Worm (Caenorhabditis elegans) whole organism, L4 larva: ENCODE data around the gene cpl-1.

ENCODE experiments used
- D1046.2 ChIP-seq: fragments of 200-800 bp; sonication (Bioruptor generic); IDR thresholded peaks from 2 replicates; pipeline ENCODE4 v1.3.6; 2022; ENCODE audit warnings: missing genetic modification characterization, missing compliant biosample characterization
- F10B5.3 ChIP-seq: sonication (generic microtip); optimal IDR thresholded peaks from 2 replicates; lab custom pipeline; 2016; ENCODE audit warnings: mild to moderate bottlenecking, missing genetic modification characterization, missing compliant biosample characterization
- F26F4.8 ChIP-seq: fragments of 200-800 bp; sonication (Bioruptor generic); conservative IDR thresholded peaks from 2 replicates; pipeline ENCODE4 v1.3.6; 2022; ENCODE audit warnings: missing genetic modification characterization, missing compliant biosample characterization
- T26A8.4 ChIP-seq: fragments of 200-800 bp; sonication (Bioruptor generic); IDR thresholded peaks from 2 replicates; pipeline ENCODE4 v1.3.6; 2022; ENCODE audit warnings: missing genetic modification characterization, missing compliant biosample characterization
- Y105C5A.15 ChIP-seq: fragments of 200-800 bp; sonication (Bioruptor generic); IDR thresholded peaks from 2 replicates; pipeline ENCODE4 v1.3.6; 2022; ENCODE audit warnings: missing genetic modification characterization, missing compliant biosample characterization
- Y75B8A.6 ChIP-seq: fragments of 200-800 bp; sonication (Bioruptor generic); IDR thresholded peaks from 2 replicates; pipeline ENCODE4 v1.3.6; 2022; ENCODE audit warnings: missing genetic modification reagents, missing genetic modification characterization, missing compliant biosample characterization
- ZK337.2 ChIP-seq: fragments of 200-800 bp; sonication (Bioruptor generic); IDR thresholded peaks from 2 replicates; pipeline ENCODE4 v1.3.6; 2022; ENCODE audit warnings: missing genetic modification reagents, missing genetic modification characterization, missing compliant biosample characterization
- arid-1 ChIP-seq: fragments of 200-800 bp; sonication (Bioruptor generic); conservative IDR thresholded peaks from 2 replicates; pipeline ENCODE4 v1.3.6; 2022; ENCODE audit warnings: missing genetic modification reagents, missing genetic modification characterization, missing compliant biosample characterization
- ceh-20 ChIP-seq: fragments of 200-800 bp; sonication (Bioruptor generic); IDR thresholded peaks from 2 replicates; pipeline ENCODE4 v1.3.6; 2022; ENCODE audit warnings: missing genetic modification reagents, missing genetic modification characterization, missing compliant biosample characterization
- ceh-28 ChIP-seq: fragments of 150-350 bp; optimal IDR thresholded peaks from 2 replicates; lab custom pipeline; 2014; ENCODE audit warnings: missing biosample characterization, missing genetic modification reagents, missing genetic modification characterization
- ceh-32 ChIP-seq: sonication (generic microtip); optimal IDR thresholded peaks from 2 replicates; lab custom pipeline; 2016; ENCODE audit warnings: mild to moderate bottlenecking, missing genetic modification characterization, missing compliant biosample characterization; ENCODE audit not compliant: poor library complexity
- ceh-62 ChIP-seq: sonication (generic microtip); optimal IDR thresholded peaks from 2 replicates; lab custom pipeline; 2017; ENCODE audit warnings: missing biosample characterization, missing genetic modification characterization
- cey-2 ChIP-seq: sonication (generic microtip); optimal IDR thresholded peaks from 3 replicates; lab custom pipeline; 2017; ENCODE audit warnings: missing genetic modification characterization, mild to moderate bottlenecking, missing compliant biosample characterization, antibody characterized with exemption, borderline replicate concordance; ENCODE audit not compliant: insufficient read depth
- daf-12 ChIP-seq: fragments of 150-350 bp; optimal IDR thresholded peaks from 2 replicates; lab custom pipeline; 2014; ENCODE audit warnings: missing biosample characterization, missing genetic modification reagents, missing genetic modification characterization
- daf-16 ChIP-seq, 3 experiments: sonication (generic microtip); optimal IDR thresholded peaks; 2 replicates each; lab custom pipeline; 2016 to 2017; ENCODE audit warnings: missing genetic modification characterization in 3 of 3, missing genetic modification reagents in 3 of 3, mild to moderate bottlenecking in 2 of 3, missing compliant biosample characterization in 2 of 3, missing biosample characterization in 1 of 3, moderate library complexity in 1 of 3
- dmd-6 ChIP-seq: fragments of 200-800 bp; sonication (Bioruptor generic); IDR thresholded peaks from 2 replicates; pipeline ENCODE4 v1.3.6; 2022; ENCODE audit warnings: missing genetic modification reagents, missing genetic modification characterization, missing compliant biosample characterization
- dpl-1 ChIP-seq: fragments of 150-350 bp; optimal IDR thresholded peaks from 2 replicates; lab custom pipeline; 2014; ENCODE audit warnings: missing biosample characterization, missing genetic modification reagents, missing genetic modification characterization
- duxl-1 ChIP-seq: sonication (generic microtip); optimal IDR thresholded peaks from 2 replicates; lab custom pipeline; 2016; ENCODE audit warnings: mild to moderate bottlenecking, missing genetic modification characterization, moderate library complexity, missing compliant biosample characterization; ENCODE audit not compliant: poor library complexity
- egl-27 ChIP-seq: sonication (generic microtip); optimal IDR thresholded peaks from 3 replicates; lab custom pipeline; 2017; ENCODE audit warnings: missing biosample characterization, missing genetic modification reagents, missing genetic modification characterization
- fkh-10 ChIP-seq: fragments of 150-350 bp; optimal IDR thresholded peaks from 2 replicates; lab custom pipeline; 2014; ENCODE audit warnings: missing biosample characterization, missing genetic modification reagents, missing genetic modification characterization
- gei-8 ChIP-seq: fragments of 200-800 bp; sonication (Bioruptor generic); optimal IDR thresholded peaks from 2 replicates; lab custom pipeline; 2018; ENCODE audit warnings: mild to moderate bottlenecking, missing genetic modification characterization, missing compliant biosample characterization
- hlh-30 ChIP-seq: sonication (generic microtip); optimal IDR thresholded peaks from 2 replicates; lab custom pipeline; 2017; ENCODE audit warnings: antibody characterized with exemption, mild to moderate bottlenecking, missing genetic modification characterization, missing compliant biosample characterization; ENCODE audit not compliant: insufficient read depth
- hmg-1.1 ChIP-seq: fragments of 200-800 bp; sonication (Bioruptor generic); IDR thresholded peaks from 2 replicates; pipeline ENCODE4 v1.3.6; 2022; ENCODE audit warnings: missing genetic modification reagents, missing genetic modification characterization, missing compliant biosample characterization
- lim-7 ChIP-seq: fragments of 200-800 bp; sonication (Bioruptor generic); IDR thresholded peaks from 2 replicates; pipeline ENCODE4 v1.3.6; 2022; ENCODE audit warnings: missing genetic modification characterization, missing compliant biosample characterization
- lin-29 ChIP-seq: fragments of 200-800 bp; sonication (Bioruptor generic); IDR thresholded peaks from 2 replicates; pipeline ENCODE4 v1.3.6; 2022; ENCODE audit warnings: missing genetic modification reagents, missing genetic modification characterization, missing compliant biosample characterization
- lsy-2 ChIP-seq, 2 experiments: fragments of 150-350 bp in 1 of 2; sonication (generic microtip) in 1 of 2; optimal IDR thresholded peaks; 2 replicates each; lab custom pipeline; 2014 to 2017; ENCODE audit warnings: missing biosample characterization in 2 of 2, missing genetic modification characterization in 2 of 2
- madf-9 ChIP-seq: fragments of 200-800 bp; sonication (Bioruptor generic); conservative IDR thresholded peaks from 2 replicates; pipeline ENCODE4 v1.3.6; 2022; ENCODE audit warnings: missing genetic modification reagents, missing genetic modification characterization, missing compliant biosample characterization
- mep-1 ChIP-seq: fragments of 150-350 bp; sonication (generic microtip); optimal IDR thresholded peaks from 3 replicates; lab custom pipeline; 2014; ENCODE audit warnings: missing biosample characterization, missing genetic modification characterization
- mxl-2 ChIP-seq: fragments of 200-800 bp; sonication (Bioruptor generic); conservative IDR thresholded peaks from 2 replicates; pipeline ENCODE4 v1.3.6; 2022; ENCODE audit warnings: missing genetic modification reagents, missing genetic modification characterization, missing compliant biosample characterization
- mxl-3 ChIP-seq: fragments of 200-800 bp; sonication (Bioruptor generic); optimal IDR thresholded peaks from 2 replicates; lab custom pipeline; 2018; ENCODE audit warnings: mild to moderate bottlenecking, missing genetic modification characterization, missing compliant biosample characterization
- nhr-10 ChIP-seq: fragments of 150-350 bp; optimal IDR thresholded peaks from 2 replicates; lab custom pipeline; 2014; ENCODE audit warnings: missing biosample characterization, missing genetic modification characterization
- nhr-102 ChIP-seq: sonication (generic microtip); optimal IDR thresholded peaks from 2 replicates; lab custom pipeline; 2016; ENCODE audit warnings: mild to moderate bottlenecking, missing genetic modification characterization, moderate library complexity, missing compliant biosample characterization
- nhr-237 ChIP-seq: sonication (generic microtip); optimal IDR thresholded peaks from 2 replicates; lab custom pipeline; 2017; ENCODE audit warnings: missing biosample characterization, missing genetic modification characterization
- nhr-25 ChIP-seq: sonication (generic microtip); optimal IDR thresholded peaks from 2 replicates; lab custom pipeline; 2017; ENCODE audit warnings: missing genetic modification characterization, mild to moderate bottlenecking, missing compliant biosample characterization, antibody characterized with exemption, moderate library complexity, borderline replicate concordance; ENCODE audit not compliant: insufficient read depth
- nhr-28 ChIP-seq: fragments of 150-350 bp; optimal IDR thresholded peaks from 2 replicates; lab custom pipeline; 2014; ENCODE audit warnings: missing biosample characterization, missing genetic modification characterization
- nhr-6 ChIP-seq: fragments of 150-350 bp; optimal IDR thresholded peaks from 2 replicates; lab custom pipeline; 2014; ENCODE audit warnings: missing biosample characterization, missing genetic modification characterization
- nhr-76 ChIP-seq: fragments of 150-350 bp; optimal IDR thresholded peaks from 2 replicates; lab custom pipeline; 2014; ENCODE audit warnings: missing biosample characterization, missing genetic modification characterization
- nhr-77 ChIP-seq: fragments of 150-350 bp; optimal IDR thresholded peaks from 2 replicates; lab custom pipeline; 2014; ENCODE audit warnings: missing biosample characterization, missing genetic modification characterization
- php-3 ChIP-seq: fragments of 200-800 bp; sonication (Bioruptor generic); IDR thresholded peaks from 2 replicates; pipeline ENCODE4 v1.3.6; 2022; ENCODE audit warnings: missing genetic modification reagents, missing genetic modification characterization, missing compliant biosample characterization
- rbr-2 ChIP-seq: sonication (generic microtip); optimal IDR thresholded peaks from 2 replicates; lab custom pipeline; 2016; ENCODE audit warnings: missing genotype, missing genetic modification characterization, missing compliant biosample characterization
- sdz-12 ChIP-seq: fragments of 200-800 bp; sonication (Bioruptor generic); optimal IDR thresholded peaks from 2 replicates; lab custom pipeline; 2018; ENCODE audit warnings: mild to moderate bottlenecking, missing genetic modification characterization, missing compliant biosample characterization
- skn-1 ChIP-seq: fragments of 150-350 bp; optimal IDR thresholded peaks from 2 replicates; lab custom pipeline; 2014; ENCODE audit warnings: missing biosample characterization, missing genetic modification characterization
- snpc-1.2 ChIP-seq: fragments of 200-800 bp; sonication (Bioruptor generic); IDR thresholded peaks from 2 replicates; pipeline ENCODE4 v1.3.6; 2022; ENCODE audit warnings: missing genetic modification reagents, missing genetic modification characterization, missing compliant biosample characterization
- snpc-4 ChIP-seq: fragments of 150-350 bp; optimal IDR thresholded peaks from 2 replicates; lab custom pipeline; 2014; ENCODE audit warnings: missing biosample characterization, missing genetic modification characterization
- tag-97 ChIP-seq: fragments of 200-800 bp; sonication (Bioruptor generic); IDR thresholded peaks from 2 replicates; pipeline ENCODE4 v1.3.6; 2022; ENCODE audit warnings: missing genetic modification characterization, missing compliant biosample characterization
- unc-130 ChIP-seq: sonication (generic microtip); optimal IDR thresholded peaks from 2 replicates; lab custom pipeline; 2016; ENCODE audit warnings: missing genetic modification reagents, missing genetic modification characterization, missing compliant biosample characterization
- unc-62 ChIP-seq, 3 experiments: fragments of 150-350 bp in 1 of 3; sonication (generic microtip); optimal IDR thresholded peaks in 2 of 3; peaks in 1 of 3; 1 replicate in 1 of 3; 2 replicates in 2 of 3; lab custom pipeline; 2014 to 2017; ENCODE audit warnings: missing biosample characterization in 3 of 3, missing genetic modification characterization in 3 of 3, missing genetic modification reagents in 3 of 3, missing genotype in 1 of 3
- zfp-2 ChIP-seq: sonication (generic microtip); optimal IDR thresholded peaks from 2 replicates; lab custom pipeline; 2016; ENCODE audit warnings: mild to moderate bottlenecking, missing genetic modification characterization, missing compliant biosample characterization
- zip-11 ChIP-seq: fragments of 200-800 bp; sonication (Bioruptor generic); IDR thresholded peaks from 2 replicates; pipeline ENCODE4 v1.3.6; 2022; ENCODE audit warnings: missing genetic modification characterization, missing compliant biosample characterization

The cpl-1 gene

ce11 chrV:16595140-16595791, at the start of gene cpl-1 (continued):
- no peak for TF ChIP-seq F10B5.3 (tag; lab: Kevin White, UChicago)
- no peak; the same call in none of the 2 replicates for TF ChIP-seq T26A8.4 (GFP tag; lab: Robert Waterston, UW)
- TF ChIP-seq madf-9: no peak
- no peak for TF ChIP-seq cey-2
- no peak for TF ChIP-seq mep-1 (tag; lab: Kevin White, UChicago)
- TF ChIP-seq zip-11 (GFP tag; lab: Robert Waterston, UW): no peak
- TF ChIP-seq arid-1 (GFP tag; lab: Robert Waterston, UW): no peak
- no peak for TF ChIP-seq snpc-4 (tag; lab: Kevin White, UChicago)
- no peak for TF ChIP-seq ceh-28
- peak; percentile 73 for TF ChIP-seq dmd-6 (GFP tag; lab: Robert Waterston, UW)
- no peak for TF ChIP-seq zfp-2 (tag; lab: Kevin White, UChicago)
- TF ChIP-seq duxl-1 (tag; lab: Kevin White, UChicago): no peak
- TF ChIP-seq snpc-1.2: no peak
- TF ChIP-seq ceh-32 (tag; lab: Kevin White, UChicago): no peak
- TF ChIP-seq dpl-1 (GFP tag; lab: Kevin White, UChicago): no peak
- no peak for TF ChIP-seq gei-8 (GFP tag; lab: Kevin White, UChicago)
- TF ChIP-seq lim-7 (GFP tag; lab: Robert Waterston, UW): no peak
- no peak for TF ChIP-seq F26F4.8 (GFP tag; lab: Robert Waterston, UW)
- TF ChIP-seq D1046.2: no peak
- no peak for TF ChIP-seq ceh-62 (tag; lab: Kevin White, UChicago)
- peak; percentile 63 for TF ChIP-seq nhr-28 (tag; lab: Kevin White, UChicago)
- TF ChIP-seq mxl-2 (GFP tag; lab: Robert Waterston, UW): no peak
- TF ChIP-seq ceh-20: no peak; the same call in 1 of the 2 replicates
- no peak for TF ChIP-seq sdz-12 (GFP tag; lab: Kevin White, UChicago)
- TF ChIP-seq nhr-10 (tag; lab: Kevin White, UChicago): no peak
- TF ChIP-seq php-3 (GFP tag; lab: Robert Waterston, UW): peak; percentile 58; the same call in 1 of the 2 replicates
- no peak for TF ChIP-seq mxl-3 (GFP tag; lab: Kevin White, UChicago)
- TF ChIP-seq skn-1: no peak
- no peak for TF ChIP-seq hmg-1.1 (GFP tag; lab: Robert Waterston, UW)
- TF ChIP-seq nhr-77 (tag; lab: Kevin White, UChicago): no peak
- TF ChIP-seq lsy-2 (tag; optimal IDR thresholded peaks at IDR 0.05; lab: Kevin White, UChicago): no peak
- no peak for TF ChIP-seq nhr-237 (tag; lab: Kevin White, UChicago)
- TF ChIP-seq Y105C5A.15: no peak
- no peak for TF ChIP-seq nhr-76 (tag; lab: Kevin White, UChicago)
- TF ChIP-seq unc-130 (GFP tag; lab: Kevin White, UChicago): no peak
- TF ChIP-seq rbr-2 (tag; lab: Kevin White, UChicago): no peak
- TF ChIP-seq egl-27 (tag; lab: Kevin White, UChicago): no peak
- TF ChIP-seq nhr-102 (tag; lab: Kevin White, UChicago): peak; percentile 51
- TF ChIP-seq Y75B8A.6: no peak
- no peak for TF ChIP-seq ZK337.2 (GFP tag; lab: Robert Waterston, UW)
- no peak for TF ChIP-seq lin-29 (GFP tag; lab: Robert Waterston, UW)
- no peak for TF ChIP-seq tag-97
- TF ChIP-seq daf-12 (tag; lab: Kevin White, UChicago): no peak
- TF ChIP-seq unc-62 (GFP tag; optimal IDR thresholded peaks at IDR 0.05 in 1 of 2; lab: Kevin White, UChicago): peak in 1 of 2 experiments; percentile 73
- no peak for TF ChIP-seq unc-62 (tag; optimal IDR thresholded peaks at IDR 0.05; lab: Kevin White, UChicago)
- peak in 1 of 2 experiments; percentile 47 for TF ChIP-seq daf-16 (GFP tag; optimal IDR thresholded peaks at IDR 0.05; lab: Kevin White, UChicago)
- TF ChIP-seq daf-16 (tag; optimal IDR thresholded peaks at IDR 0.05; lab: Kevin White, UChicago): peak; percentile 89
- TF ChIP-seq nhr-25 (tag; lab: Kevin White, UChicago): no peak
- TF ChIP-seq nhr-6 (tag; lab: Kevin White, UChicago): no peak
- TF ChIP-seq hlh-30 (tag; lab: Kevin White, UChicago): peak; percentile 59
- no peak for TF ChIP-seq fkh-10 (GFP tag; lab: Kevin White, UChicago)
